Worm (Caenorhabditis elegans): ENCODE results near the gene gop-3.

DNA sequence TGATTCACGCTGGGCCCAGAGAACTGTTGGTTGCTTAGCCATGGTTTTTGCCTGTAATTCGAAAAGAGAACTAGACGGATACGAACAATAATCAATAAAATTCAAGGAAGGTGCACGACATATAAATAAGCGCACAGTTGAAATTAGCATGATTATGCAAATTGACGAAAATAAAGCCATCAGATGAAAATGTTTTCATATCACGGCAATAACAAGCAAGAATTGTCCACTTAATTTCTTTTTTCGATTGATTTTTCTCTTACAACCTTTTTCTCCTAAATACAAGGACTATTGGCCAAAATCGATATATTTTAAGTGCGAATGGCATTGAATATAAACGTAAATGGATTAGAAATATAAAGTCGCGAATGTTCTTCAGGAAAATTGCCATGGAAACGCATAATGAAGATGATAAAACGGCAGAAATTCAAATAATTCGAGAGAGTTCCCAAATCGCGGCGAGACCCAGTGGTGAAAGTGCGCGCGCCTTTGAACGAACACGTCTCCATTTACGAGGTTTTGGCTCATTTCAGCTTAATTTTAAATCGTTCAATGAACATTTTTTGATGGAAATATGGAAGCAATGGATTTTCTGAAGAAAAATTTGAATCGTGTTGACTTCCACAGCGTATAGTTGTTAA is 14.3 kb downstream of the gop-3 start, which contains the start of the genes daf-41 and toc-1:
- TF ChIP-seq ama-1 (optimal IDR thresholded peaks at IDR 0.05) = no peak
- no peak for TF ChIP-seq ama-1 (GFP tag; optimal IDR thresholded peaks at IDR 0.05)
- TF ChIP-seq ztf-18 (tag; optimal IDR thresholded peaks at IDR 0.05) = no peak
- TF ChIP-seq K12H6.12 (tag; optimal IDR thresholded peaks at IDR 0.05) = no peak
- no peak for TF ChIP-seq madf-10 (tag; optimal IDR thresholded peaks at IDR 0.05)
- TF ChIP-seq sea-2 (GFP tag; IDR thresholded peaks at IDR 0.05) = no peak
- no peak for TF ChIP-seq lsy-27 (tag; optimal IDR thresholded peaks at IDR 0.05; ENCODE audit: borderline replicate concordance, insufficient read depth)
- no peak for TF ChIP-seq athp-1 (tag; optimal IDR thresholded peaks at IDR 0.05)
- TF ChIP-seq cebp-2 (GFP tag; IDR thresholded peaks at IDR 0.05) = no peak
- no peak for TF ChIP-seq hmg-20 (GFP tag; IDR thresholded peaks at IDR 0.05)
- no peak for TF ChIP-seq F37B4.10 (GFP tag; IDR thresholded peaks at IDR 0.05)
- no peak for TF ChIP-seq nfya-2 (GFP tag; IDR thresholded peaks at IDR 0.05)
- no peak for TF ChIP-seq fkh-3 (tag; optimal IDR thresholded peaks at IDR 0.05)

Data from whole organism, young adult.